Worm (Caenorhabditis elegans): ENCODE data around the gene ZK1248.20.

Gene ZK1248.20

ce11 chrII:5858322-5858721, 41.9 kb downstream of the ZK1248.20 start, which contains the start of gene F55C12.4:
TSS of gene F55C12.4 (minus strand) at chrII:5858422.
- TF ChIP-seq mml-1 (tag; optimal IDR thresholded peaks at IDR 0.05) (no peak), ztf-4 (tag; optimal IDR thresholded peaks at IDR 0.05) (no peak)

ce11 chrII:5860621-5861020, 44.2 kb downstream of the ZK1248.20 start:
- TF ChIP-seq egl-5 (tag; optimal IDR thresholded peaks at IDR 0.05) = no peak
- TF ChIP-seq eor-1 (tag; optimal IDR thresholded peaks at IDR 0.05) = no peak
- TF ChIP-seq nfya-1 (tag; optimal IDR thresholded peaks at IDR 0.05; ENCODE audit: insufficient read depth) = peak; percentile 7
- TF ChIP-seq fkh-10 (GFP tag; optimal IDR thresholded peaks at IDR 0.05) = peak; percentile 76

- peak; percentile 68 for TF ChIP-seq elt-2 (tag; optimal IDR thresholded peaks at IDR 0.05)
- TF ChIP-seq lsy-12 (tag; optimal IDR thresholded peaks at IDR 0.05) = no peak
- TF ChIP-seq pha-4 (tag; optimal IDR thresholded peaks at IDR 0.05) = no peak
- peak; percentile 47 for TF ChIP-seq pqm-1 (tag; optimal IDR thresholded peaks at IDR 0.05)
Measured at ce11 chrII:5863893-5864292, 47.4 kb downstream of the ZK1248.20 start, which contains the start of gene tag-234. TSS of gene tag-234 (plus strand) at chrII:5864193.

ce11 chrII:5865405-5866308, 49.2 kb downstream of the ZK1248.20 start, which contains the start of gene F55C12.19:
TSS of gene F55C12.19 (plus strand) at chrII:5866139.
- peak; percentile 69 for TF ChIP-seq pqm-1 (tag; optimal IDR thresholded peaks at IDR 0.05)
- TF ChIP-seq nhr-43 (tag; optimal IDR thresholded peaks at IDR 0.05; ENCODE audit: poor library complexity, severe bottlenecking) = no peak
- TF ChIP-seq fos-1 (tag; optimal IDR thresholded peaks at IDR 0.05) = peak; percentile 11
- TF ChIP-seq ceh-9 (tag; optimal IDR thresholded peaks at IDR 0.05) = no peak
- TF ChIP-seq pha-4 (tag; optimal IDR thresholded peaks at IDR 0.05) = peak; percentile 30
- peak; percentile 66 for TF ChIP-seq elt-2 (tag; optimal IDR thresholded peaks at IDR 0.05)

Measured in whole organism, L3 larva.